Worm (Caenorhabditis elegans) whole organism, L4 larva: ENCODE results near the gene ZK757.1.
A peak's percentile ranks its signal among the peaks of the same experiment; 100 is the strongest.

Source experiments
- F10B5.3 ChIP-seq: sonication (generic microtip); optimal IDR thresholded peaks from 2 replicates; lab custom pipeline; 2016; ENCODE audit warnings: mild to moderate bottlenecking, missing genetic modification characterization, missing compliant biosample characterization
- F26F4.8 ChIP-seq: fragments of 200-800 bp; sonication (Bioruptor generic); conservative IDR thresholded peaks from 2 replicates; pipeline ENCODE4 v1.3.6; 2022; ENCODE audit warnings: missing genetic modification characterization, missing compliant biosample characterization
- F37D6.2 ChIP-seq: sonication (generic microtip); optimal IDR thresholded peaks from 2 replicates; lab custom pipeline; 2016; ENCODE audit warnings: mild to moderate bottlenecking, missing genetic modification characterization, missing compliant biosample characterization
- T26A8.4 ChIP-seq: fragments of 200-800 bp; sonication (Bioruptor generic); IDR thresholded peaks from 2 replicates; pipeline ENCODE4 v1.3.6; 2022; ENCODE audit warnings: missing genetic modification characterization, missing compliant biosample characterization
- ZK546.5 ChIP-seq, 2 experiments: sonication (generic microtip); optimal IDR thresholded peaks; 2 replicates each; lab custom pipeline; 2017; ENCODE audit warnings: missing biosample characterization in 2 of 2, missing genetic modification characterization in 2 of 2
- aha-1 ChIP-seq: fragments of 150-350 bp; peaks from one replicate; lab custom pipeline; 2014; ENCODE audit warnings: missing biosample characterization, missing genetic modification characterization
- aly-2 ChIP-seq: sonication (generic microtip); optimal IDR thresholded peaks from 2 replicates; lab custom pipeline; 2018; ENCODE audit warnings: missing biosample characterization, missing genetic modification characterization
- ceh-20 ChIP-seq: fragments of 200-800 bp; sonication (Bioruptor generic); IDR thresholded peaks from 2 replicates; pipeline ENCODE4 v1.3.6; 2022; ENCODE audit warnings: missing genetic modification reagents, missing genetic modification characterization, missing compliant biosample characterization
- ceh-32 ChIP-seq: sonication (generic microtip); optimal IDR thresholded peaks from 2 replicates; lab custom pipeline; 2016; ENCODE audit warnings: mild to moderate bottlenecking, missing genetic modification characterization, missing compliant biosample characterization; ENCODE audit not compliant: poor library complexity
- ceh-44 ChIP-seq: fragments of 200-800 bp; sonication (Bioruptor generic); IDR thresholded peaks from 2 replicates; pipeline ENCODE4 v1.3.6; 2022; ENCODE audit warnings: missing genetic modification reagents, missing genetic modification characterization, missing compliant biosample characterization
- ceh-82 ChIP-seq: sonication (generic microtip); optimal IDR thresholded peaks from 2 replicates; lab custom pipeline; 2017; ENCODE audit warnings: missing biosample characterization, missing genetic modification characterization
- ces-1 ChIP-seq: fragments of 150-350 bp; sonication (generic microtip); optimal IDR thresholded peaks from 4 replicates; lab custom pipeline; 2014; ENCODE audit warnings: missing biosample characterization, missing genetic modification reagents, missing genetic modification characterization
- dmd-6 ChIP-seq: fragments of 200-800 bp; sonication (Bioruptor generic); IDR thresholded peaks from 2 replicates; pipeline ENCODE4 v1.3.6; 2022; ENCODE audit warnings: missing genetic modification reagents, missing genetic modification characterization, missing compliant biosample characterization
- dmd-8 ChIP-seq: fragments of 200-800 bp; sonication (Bioruptor generic); IDR thresholded peaks from 2 replicates; pipeline ENCODE4 v1.3.6; 2022; ENCODE audit warnings: missing genetic modification characterization, missing compliant biosample characterization
- dpl-1 ChIP-seq: fragments of 150-350 bp; optimal IDR thresholded peaks from 2 replicates; lab custom pipeline; 2014; ENCODE audit warnings: missing biosample characterization, missing genetic modification reagents, missing genetic modification characterization
- duxl-1 ChIP-seq: sonication (generic microtip); optimal IDR thresholded peaks from 2 replicates; lab custom pipeline; 2016; ENCODE audit warnings: mild to moderate bottlenecking, missing genetic modification characterization, moderate library complexity, missing compliant biosample characterization; ENCODE audit not compliant: poor library complexity
- dve-1 ChIP-seq: sonication (generic microtip); optimal IDR thresholded peaks from 2 replicates; lab custom pipeline; 2017; ENCODE audit warnings: antibody characterized with exemption, mild to moderate bottlenecking, missing genetic modification characterization, missing compliant biosample characterization; ENCODE audit not compliant: insufficient read depth
- egl-43 ChIP-seq: fragments of 200-800 bp; sonication (Bioruptor generic); IDR thresholded peaks from 2 replicates; pipeline ENCODE4 v1.3.6; 2022; ENCODE audit warnings: missing genetic modification reagents, missing genetic modification characterization, missing compliant biosample characterization
- fos-1 ChIP-seq: fragments of 150-350 bp; optimal IDR thresholded peaks from 2 replicates; lab custom pipeline; 2014; ENCODE audit warnings: missing biosample characterization, missing genetic modification characterization
- hif-1 ChIP-seq, 2 experiments: sonication (generic microtip); optimal IDR thresholded peaks; 2 replicates each; lab custom pipeline; 2016 to 2017; ENCODE audit warnings: missing compliant biosample characterization in 2 of 2, missing genetic modification characterization in 2 of 2, missing genetic modification reagents in 2 of 2, missing genotype in 2 of 2, mild to moderate bottlenecking in 1 of 2
- hmg-1.1 ChIP-seq: fragments of 200-800 bp; sonication (Bioruptor generic); IDR thresholded peaks from 2 replicates; pipeline ENCODE4 v1.3.6; 2022; ENCODE audit warnings: missing genetic modification reagents, missing genetic modification characterization, missing compliant biosample characterization
- jun-1 ChIP-seq: fragments of 150-350 bp; optimal IDR thresholded peaks from 2 replicates; lab custom pipeline; 2014; ENCODE audit warnings: missing biosample characterization, missing genetic modification reagents, missing genetic modification characterization
- lin-13 ChIP-seq: fragments of 150-350 bp; optimal IDR thresholded peaks from 2 replicates; lab custom pipeline; 2014; ENCODE audit warnings: missing biosample characterization, missing genetic modification reagents, missing genetic modification characterization
- lin-38 ChIP-seq: fragments of 200-800 bp; sonication (Bioruptor generic); IDR thresholded peaks from 2 replicates; pipeline ENCODE4 v1.3.6; 2022; ENCODE audit warnings: missing genetic modification reagents, missing genetic modification characterization, missing compliant biosample characterization
- lir-3 ChIP-seq: sonication (generic microtip); optimal IDR thresholded peaks from 2 replicates; lab custom pipeline; 2016; ENCODE audit warnings: mild to moderate bottlenecking, missing genetic modification characterization, missing compliant biosample characterization
- lsy-2 ChIP-seq, 2 experiments: fragments of 150-350 bp in 1 of 2; sonication (generic microtip) in 1 of 2; optimal IDR thresholded peaks; 2 replicates each; lab custom pipeline; 2014 to 2017; ENCODE audit warnings: missing biosample characterization in 2 of 2, missing genetic modification characterization in 2 of 2
- madf-9 ChIP-seq: fragments of 200-800 bp; sonication (Bioruptor generic); conservative IDR thresholded peaks from 2 replicates; pipeline ENCODE4 v1.3.6; 2022; ENCODE audit warnings: missing genetic modification reagents, missing genetic modification characterization, missing compliant biosample characterization
- mdt-29 ChIP-seq: fragments of 200-800 bp; sonication (Bioruptor generic); IDR thresholded peaks from 2 replicates; pipeline ENCODE4 v1.3.6; 2022; ENCODE audit warnings: missing genetic modification reagents, missing genetic modification characterization, missing compliant biosample characterization
- mep-1 ChIP-seq: fragments of 150-350 bp; sonication (generic microtip); optimal IDR thresholded peaks from 3 replicates; lab custom pipeline; 2014; ENCODE audit warnings: missing biosample characterization, missing genetic modification characterization
- mes-2 ChIP-seq: sonication (generic microtip); optimal IDR thresholded peaks from 2 replicates; lab custom pipeline; 2016; ENCODE audit warnings: missing genotype, mild to moderate bottlenecking, missing genetic modification characterization, missing compliant biosample characterization; ENCODE audit not compliant: poor library complexity, severe bottlenecking
- nhr-111 ChIP-seq: fragments of 200-800 bp; sonication (Bioruptor generic); optimal IDR thresholded peaks from 2 replicates; lab custom pipeline; 2018; ENCODE audit warnings: mild to moderate bottlenecking, missing genetic modification characterization, missing compliant biosample characterization
- nhr-237 ChIP-seq: sonication (generic microtip); optimal IDR thresholded peaks from 2 replicates; lab custom pipeline; 2017; ENCODE audit warnings: missing biosample characterization, missing genetic modification characterization
- nhr-41 ChIP-seq: fragments of 200-800 bp; sonication (Bioruptor generic); IDR thresholded peaks from 2 replicates; pipeline ENCODE4 v1.3.6; 2022; ENCODE audit warnings: missing genetic modification reagents, missing genetic modification characterization, missing compliant biosample characterization
- nhr-48 ChIP-seq: sonication (generic microtip); optimal IDR thresholded peaks from 2 replicates; lab custom pipeline; 2016; ENCODE audit warnings: mild to moderate bottlenecking, missing genetic modification characterization, missing compliant biosample characterization
- nhr-77 ChIP-seq: fragments of 150-350 bp; optimal IDR thresholded peaks from 2 replicates; lab custom pipeline; 2014; ENCODE audit warnings: missing biosample characterization, missing genetic modification characterization
- pha-4 ChIP-seq, 2 experiments: fragments of 150-350 bp in 1 of 2; fragments of 200-800 bp in 1 of 2; sonication (Bioruptor generic) in 1 of 2; IDR thresholded peaks in 1 of 2; optimal IDR thresholded peaks in 1 of 2; 2 replicates each; pipeline versions ENCODE4 v1.3.6 to Lab custom; 2014 to 2022; ENCODE audit warnings: missing genetic modification characterization in 2 of 2, missing genetic modification reagents in 2 of 2, missing biosample characterization in 1 of 2, missing compliant biosample characterization in 1 of 2
- rbr-2 ChIP-seq: sonication (generic microtip); optimal IDR thresholded peaks from 2 replicates; lab custom pipeline; 2016; ENCODE audit warnings: missing genotype, missing genetic modification characterization, missing compliant biosample characterization
- saeg-2 ChIP-seq: fragments of 200-800 bp; sonication (Bioruptor generic); IDR thresholded peaks from 2 replicates; pipeline ENCODE4 v1.3.6; 2022; ENCODE audit warnings: missing genetic modification reagents, missing genetic modification characterization, missing compliant biosample characterization
- sdz-12 ChIP-seq: fragments of 200-800 bp; sonication (Bioruptor generic); optimal IDR thresholded peaks from 2 replicates; lab custom pipeline; 2018; ENCODE audit warnings: mild to moderate bottlenecking, missing genetic modification characterization, missing compliant biosample characterization
- set-16 ChIP-seq: fragments of 200-800 bp; sonication (Bioruptor generic); IDR thresholded peaks from 2 replicates; pipeline ENCODE4 v1.3.6; 2022; ENCODE audit warnings: missing genetic modification reagents, missing genetic modification characterization, missing compliant biosample characterization
- snpc-1.2 ChIP-seq: fragments of 200-800 bp; sonication (Bioruptor generic); IDR thresholded peaks from 2 replicates; pipeline ENCODE4 v1.3.6; 2022; ENCODE audit warnings: missing genetic modification reagents, missing genetic modification characterization, missing compliant biosample characterization
- snpc-4 ChIP-seq: fragments of 150-350 bp; optimal IDR thresholded peaks from 2 replicates; lab custom pipeline; 2014; ENCODE audit warnings: missing biosample characterization, missing genetic modification characterization
- tag-97 ChIP-seq: fragments of 200-800 bp; sonication (Bioruptor generic); IDR thresholded peaks from 2 replicates; pipeline ENCODE4 v1.3.6; 2022; ENCODE audit warnings: missing genetic modification characterization, missing compliant biosample characterization
- tra-1 ChIP-seq: fragments of 200-800 bp; sonication (Bioruptor generic); IDR thresholded peaks from 2 replicates; pipeline ENCODE4 v1.3.6; 2022; ENCODE audit warnings: missing genetic modification reagents, missing genetic modification characterization, missing compliant biosample characterization
- unc-130 ChIP-seq: sonication (generic microtip); optimal IDR thresholded peaks from 2 replicates; lab custom pipeline; 2016; ENCODE audit warnings: missing genetic modification reagents, missing genetic modification characterization, missing compliant biosample characterization
- unc-62 ChIP-seq, 3 experiments: fragments of 150-350 bp in 1 of 3; sonication (generic microtip); optimal IDR thresholded peaks in 2 of 3; peaks in 1 of 3; 1 replicate in 1 of 3; 2 replicates in 2 of 3; lab custom pipeline; 2014 to 2017; ENCODE audit warnings: missing biosample characterization in 3 of 3, missing genetic modification characterization in 3 of 3, missing genetic modification reagents in 3 of 3, missing genotype in 1 of 3
- vab-7 ChIP-seq: fragments of 200-800 bp; sonication (Bioruptor generic); IDR thresholded peaks from 2 replicates; pipeline ENCODE4 v1.3.6; 2022; ENCODE audit warnings: missing genetic modification reagents, missing genetic modification characterization, missing compliant biosample characterization
- zfp-3 ChIP-seq: fragments of 200-800 bp; sonication (Bioruptor generic); conservative IDR thresholded peaks from 2 replicates; pipeline ENCODE4 v1.3.6; 2022; ENCODE audit warnings: missing genetic modification reagents, missing genetic modification characterization, missing compliant biosample characterization
- zip-11 ChIP-seq: fragments of 200-800 bp; sonication (Bioruptor generic); IDR thresholded peaks from 2 replicates; pipeline ENCODE4 v1.3.6; 2022; ENCODE audit warnings: missing genetic modification characterization, missing compliant biosample characterization
- ztf-11 ChIP-seq: fragments of 150-350 bp; optimal IDR thresholded peaks from 2 replicates; lab custom pipeline; 2014; ENCODE audit warnings: missing biosample characterization, missing genetic modification characterization

The ZK757.1 gene

ce11 chrIII:9903694-9904292 is 32.9 kb upstream of the ZK757.1 start (continued):
- no peak for TF ChIP-seq fos-1
- no peak for TF ChIP-seq set-16 (GFP tag; lab: Robert Waterston, UW)
- TF ChIP-seq saeg-2 (GFP tag; lab: Robert Waterston, UW): no peak
- TF ChIP-seq dve-1 (tag; lab: Kevin White, UChicago): peak; percentile 65
- TF ChIP-seq lsy-2 (tag; optimal IDR thresholded peaks at IDR 0.05; lab: Kevin White, UChicago): peak in 1 of 2 experiments; percentile 1
- TF ChIP-seq aha-1: no peak
- TF ChIP-seq pha-4 (GFP tag; IDR thresholded peaks at IDR 0.05; lab: Robert Waterston, UW): no peak
- TF ChIP-seq pha-4 (tag; optimal IDR thresholded peaks at IDR 0.05; lab: Kevin White, UChicago): no peak
- no peak for TF ChIP-seq ztf-11 (tag; lab: Kevin White, UChicago)
- no peak for TF ChIP-seq duxl-1 (tag; lab: Kevin White, UChicago)
- TF ChIP-seq zip-11 (GFP tag; lab: Robert Waterston, UW): no peak
- TF ChIP-seq ceh-32: no peak
- no peak for TF ChIP-seq snpc-4 (tag; lab: Kevin White, UChicago)
- no peak for TF ChIP-seq unc-130 (GFP tag; lab: Kevin White, UChicago)
- no peak for TF ChIP-seq F10B5.3
- no peak for TF ChIP-seq ceh-20
- no peak for TF ChIP-seq nhr-111 (GFP tag; lab: Kevin White, UChicago)
- no peak for TF ChIP-seq lin-38 (GFP tag; lab: Robert Waterston, UW)
- no peak for TF ChIP-seq lin-13 (GFP tag; lab: Kevin White, UChicago)
- TF ChIP-seq nhr-237 (tag; lab: Kevin White, UChicago): no peak
- peak in 1 of 2 experiments; percentile 91 for TF ChIP-seq unc-62 (GFP tag; optimal IDR thresholded peaks at IDR 0.05 in 1 of 2; lab: Kevin White, UChicago)
- no peak for TF ChIP-seq unc-62 (tag; optimal IDR thresholded peaks at IDR 0.05; lab: Kevin White, UChicago)
- TF ChIP-seq mes-2 (tag; lab: Kevin White, UChicago): no peak
- TF ChIP-seq jun-1: no peak
- no peak for TF ChIP-seq tag-97
- TF ChIP-seq lir-3: no peak
- TF ChIP-seq tra-1 (GFP tag; lab: Robert Waterston, UW): no peak
- no peak for TF ChIP-seq ceh-44 (GFP tag; lab: Robert Waterston, UW)
- TF ChIP-seq T26A8.4: no peak
- no peak for TF ChIP-seq hmg-1.1 (GFP tag; lab: Robert Waterston, UW)
- TF ChIP-seq nhr-48 (tag; lab: Kevin White, UChicago): no peak
- no peak for TF ChIP-seq mdt-29 (GFP tag; lab: Robert Waterston, UW)
- no peak for TF ChIP-seq ceh-82 (tag; lab: Kevin White, UChicago)
- TF ChIP-seq ZK546.5 (tag; optimal IDR thresholded peaks at IDR 0.05; lab: Kevin White, UChicago): no peak
- peak; percentile 44 for TF ChIP-seq mep-1 (tag; lab: Kevin White, UChicago)
- peak; percentile 9 for TF ChIP-seq nhr-77 (tag; lab: Kevin White, UChicago)
- TF ChIP-seq zfp-3: no peak
- peak; percentile 70 for TF ChIP-seq dmd-6 (GFP tag; lab: Robert Waterston, UW)
- TF ChIP-seq madf-9 (GFP tag; lab: Robert Waterston, UW): no peak
- no peak for TF ChIP-seq sdz-12 (GFP tag; lab: Kevin White, UChicago)
- TF ChIP-seq snpc-1.2: no peak
- no peak for TF ChIP-seq F26F4.8 (GFP tag; lab: Robert Waterston, UW)
- no peak for TF ChIP-seq nhr-41
- TF ChIP-seq F37D6.2 (tag; lab: Kevin White, UChicago): no peak
- no peak for TF ChIP-seq vab-7 (GFP tag; lab: Robert Waterston, UW)
- TF ChIP-seq ces-1 (GFP tag; lab: Kevin White, UChicago): no peak
- TF ChIP-seq rbr-2 (tag; lab: Kevin White, UChicago): no peak
- no peak for TF ChIP-seq hif-1 (tag; optimal IDR thresholded peaks at IDR 0.05; lab: Kevin White, UChicago)
- TF ChIP-seq dmd-8 (GFP tag; lab: Robert Waterston, UW): no peak
- TF ChIP-seq egl-43 (GFP tag; lab: Robert Waterston, UW): no peak
- TF ChIP-seq aly-2: no peak
- TF ChIP-seq dpl-1: no peak
